Fruit fly (Drosophila melanogaster) whole organism, wandering third instar larva: Measurements from ENCODE around the gene CG32650.

Experiments used
- Abd-B ChIP-seq: fragments of >200 bp; optimal IDR thresholded peaks from 2 replicates; lab custom pipeline; 2017; ENCODE audit warnings: missing biosample characterization, missing genetic modification characterization
- CG32264 ChIP-seq: fragments of 200-800 bp; sonication (Bioruptor generic); optimal IDR thresholded peaks from 2 replicates; lab custom pipeline; 2016; ENCODE audit warnings: missing biosample characterization, missing genetic modification characterization
- CG9705 ChIP-seq: fragments of 200-800 bp; sonication (Bioruptor generic); optimal IDR thresholded peaks from 2 replicates; lab custom pipeline; 2018; ENCODE audit warnings: missing biosample characterization, mild to moderate bottlenecking, missing genetic modification characterization
- CrebA ChIP-seq: fragments of 200-800 bp; sonication (Bioruptor generic); optimal IDR thresholded peaks from 2 replicates; lab custom pipeline; 2016; ENCODE audit warnings: missing biosample characterization, mild to moderate bottlenecking, missing genetic modification characterization, borderline replicate concordance
- Dfd ChIP-seq: fragments of >200 bp; optimal IDR thresholded peaks from 2 replicates; lab custom pipeline; 2017; ENCODE audit warnings: missing biosample characterization, missing genetic modification characterization
- Dif ChIP-seq: fragments of 200-275, 200-300 bp; sonication (Bioruptor generic); optimal IDR thresholded peaks from 2 replicates; lab custom pipeline; 2018; ENCODE audit warnings: missing biosample characterization, missing genetic modification characterization; ENCODE audit not compliant: partially characterized antibody
- GATAd ChIP-seq: sonication (Bioruptor generic); optimal IDR thresholded peaks from 2 replicates; lab custom pipeline; 2016; ENCODE audit warnings: missing biosample characterization, missing genetic modification characterization
- HLH106 ChIP-seq: fragments of 200-800 bp; optimal IDR thresholded peaks from 3 replicates; lab custom pipeline; 2019; ENCODE audit warnings: missing biosample characterization, mild to moderate bottlenecking, missing genetic modification characterization, moderate library complexity
- Hnf4 ChIP-seq: fragments of 200-800 bp; sonication (Bioruptor generic); optimal IDR thresholded peaks from 2 replicates; lab custom pipeline; 2016; ENCODE audit warnings: missing biosample characterization, mild to moderate bottlenecking, missing genetic modification characterization
- Hr78 ChIP-seq: fragments of >200 bp; optimal IDR thresholded peaks from 2 replicates; lab custom pipeline; 2017; ENCODE audit warnings: missing biosample characterization, missing genetic modification characterization
- Hr83 ChIP-seq: fragments of 200-300 bp; sonication (Bioruptor generic); optimal IDR thresholded peaks from 2 replicates; lab custom pipeline; 2016; ENCODE audit warnings: missing biosample characterization, mild to moderate bottlenecking, missing genetic modification characterization, moderate library complexity; ENCODE audit not compliant: poor library complexity, severe bottlenecking
- Jra ChIP-seq: sonication (Bioruptor generic); optimal IDR thresholded peaks from 2 replicates; lab custom pipeline; 2016; ENCODE audit warnings: missing biosample characterization, missing genetic modification characterization
- Mio ChIP-seq: sonication (Bioruptor generic); optimal IDR thresholded peaks from 2 replicates; lab custom pipeline; 2016; ENCODE audit warnings: missing biosample characterization, missing genetic modification characterization
- Myc ChIP-seq: fragments of >200 bp; optimal IDR thresholded peaks from 2 replicates; lab custom pipeline; 2017
- N ChIP-seq: fragments of >200 bp; optimal IDR thresholded peaks from 2 replicates; lab custom pipeline; 2018; ENCODE audit warnings: missing biosample characterization, missing external identifiers, missing genetic modification characterization
- OdsH ChIP-seq: fragments of 200-800 bp; sonication (Bioruptor generic); optimal IDR thresholded peaks from 2 replicates; lab custom pipeline; 2016; ENCODE audit warnings: missing biosample characterization, mild to moderate bottlenecking, missing genetic modification characterization
- Rel ChIP-seq, 2 experiments: fragments of 200-800 bp; sonication (Bioruptor generic) in 1 of 2; optimal IDR thresholded peaks; 2 replicates in 1 of 2; 3 replicates in 1 of 2; lab custom pipeline; 2016 to 2019; ENCODE audit warnings: mild to moderate bottlenecking in 2 of 2, missing biosample characterization in 2 of 2, missing genetic modification characterization in 2 of 2, moderate library complexity in 1 of 2
- Sp1 ChIP-seq: fragments of 200-800 bp; sonication (Bioruptor generic); optimal IDR thresholded peaks from 3 replicates; lab custom pipeline; 2019; ENCODE audit warnings: missing biosample characterization, mild to moderate bottlenecking, missing genetic modification characterization, moderate library complexity
- Vsx2 ChIP-seq: fragments of 200-300, 225-300 bp; sonication (Bioruptor generic); optimal IDR thresholded peaks from 2 replicates; lab custom pipeline; 2018; ENCODE audit warnings: missing biosample characterization, missing genetic modification characterization; ENCODE audit not compliant: partially characterized antibody
- br ChIP-seq: fragments of 200-800 bp; sonication (Bioruptor generic); optimal IDR thresholded peaks from 2 replicates; lab custom pipeline; 2016; ENCODE audit warnings: missing biosample characterization, missing genetic modification characterization
- brk ChIP-seq: fragments of 200-800 bp; sonication (Bioruptor generic); optimal IDR thresholded peaks from 2 replicates; lab custom pipeline; 2016; ENCODE audit warnings: missing biosample characterization, mild to moderate bottlenecking, missing genetic modification characterization
- dl ChIP-seq, 2 experiments: fragments of 175-275, 200-275 bp in 1 of 2; fragments of 200-275 bp in 1 of 2; sonication (Bioruptor generic); optimal IDR thresholded peaks; lab custom pipeline; 2018; ENCODE audit warnings: mild to moderate bottlenecking in 2 of 2, missing biosample characterization in 2 of 2, missing genetic modification characterization in 2 of 2, moderate library complexity in 2 of 2; ENCODE audit not compliant: partially characterized antibody in 2 of 2, insufficient read depth in 1 of 2
- dmrt93B ChIP-seq: fragments of 200-800 bp; sonication (Bioruptor generic); optimal IDR thresholded peaks from 2 replicates; lab custom pipeline; 2018; ENCODE audit warnings: missing biosample characterization, mild to moderate bottlenecking, missing genetic modification characterization
- dsf ChIP-seq: sonication (Bioruptor generic); optimal IDR thresholded peaks from 2 replicates; lab custom pipeline; 2016; ENCODE audit warnings: missing biosample characterization, missing genetic modification characterization, borderline replicate concordance
- ey ChIP-seq: fragments of 200-800 bp; sonication (Bioruptor generic); optimal IDR thresholded peaks from 2 replicates; lab custom pipeline; 2016; ENCODE audit warnings: missing biosample characterization, missing genetic modification characterization
- foxo ChIP-seq, 2 experiments: fragments of 200-800 bp; sonication (Bioruptor generic); optimal IDR thresholded peaks; 2 replicates in 1 of 2; 3 replicates in 1 of 2; lab custom pipeline; 2016 to 2017; ENCODE audit warnings: missing biosample characterization in 2 of 2, missing genetic modification characterization in 2 of 2
- fru ChIP-seq: fragments of 200-800 bp; sonication (Bioruptor generic); optimal IDR thresholded peaks from 3 replicates; lab custom pipeline; 2016; ENCODE audit warnings: missing biosample characterization, mild to moderate bottlenecking, missing genetic modification characterization
- h ChIP-seq: fragments of 200-800 bp; sonication (Bioruptor generic); optimal IDR thresholded peaks from 3 replicates; lab custom pipeline; 2016; ENCODE audit warnings: missing biosample characterization, mild to moderate bottlenecking, missing genetic modification characterization
- jim ChIP-seq: fragments of 175-275, 200-325 bp; sonication (Bioruptor generic); optimal IDR thresholded peaks from 2 replicates; lab custom pipeline; 2016; ENCODE audit warnings: missing biosample characterization, mild to moderate bottlenecking, missing genetic modification characterization
- lola ChIP-seq: fragments of >200 bp; optimal IDR thresholded peaks from 2 replicates; lab custom pipeline; 2017; ENCODE audit warnings: missing biosample characterization, missing genetic modification characterization
- pan ChIP-seq: fragments of >200 bp; optimal IDR thresholded peaks from 2 replicates; lab custom pipeline; 2017
- psq ChIP-seq: fragments of 200-800 bp; sonication (Bioruptor generic); optimal IDR thresholded peaks from 3 replicates; lab custom pipeline; 2017; ENCODE audit warnings: missing biosample characterization, mild to moderate bottlenecking, missing genetic modification characterization, moderate library complexity
- rgr ChIP-seq: fragments of 200-800 bp; sonication (Bioruptor generic); optimal IDR thresholded peaks from 3 replicates; lab custom pipeline; 2016; ENCODE audit warnings: missing biosample characterization, mild to moderate bottlenecking, missing genetic modification characterization
- sage ChIP-seq: fragments of 200-800 bp; sonication (Bioruptor generic); optimal IDR thresholded peaks from 2 replicates; lab custom pipeline; 2016; ENCODE audit warnings: missing biosample characterization, mild to moderate bottlenecking, missing genetic modification characterization
- sv ChIP-seq: fragments of 200-800 bp; sonication (Bioruptor generic); optimal IDR thresholded peaks from 3 replicates; lab custom pipeline; 2016; ENCODE audit warnings: missing biosample characterization, missing genetic modification characterization
- tai ChIP-seq: sonication (Bioruptor generic); optimal IDR thresholded peaks from 2 replicates; lab custom pipeline; 2016; ENCODE audit warnings: missing biosample characterization, missing genetic modification characterization
- usp ChIP-seq: fragments of >200 bp; optimal IDR thresholded peaks from 2 replicates; lab custom pipeline; 2017; ENCODE audit warnings: missing biosample characterization, missing genetic modification characterization
- woc ChIP-seq: sonication (Bioruptor generic); optimal IDR thresholded peaks from 2 replicates; lab custom pipeline; 2016; ENCODE audit warnings: missing biosample characterization, mild to moderate bottlenecking, missing genetic modification characterization

Gene CG32650

DNA sequence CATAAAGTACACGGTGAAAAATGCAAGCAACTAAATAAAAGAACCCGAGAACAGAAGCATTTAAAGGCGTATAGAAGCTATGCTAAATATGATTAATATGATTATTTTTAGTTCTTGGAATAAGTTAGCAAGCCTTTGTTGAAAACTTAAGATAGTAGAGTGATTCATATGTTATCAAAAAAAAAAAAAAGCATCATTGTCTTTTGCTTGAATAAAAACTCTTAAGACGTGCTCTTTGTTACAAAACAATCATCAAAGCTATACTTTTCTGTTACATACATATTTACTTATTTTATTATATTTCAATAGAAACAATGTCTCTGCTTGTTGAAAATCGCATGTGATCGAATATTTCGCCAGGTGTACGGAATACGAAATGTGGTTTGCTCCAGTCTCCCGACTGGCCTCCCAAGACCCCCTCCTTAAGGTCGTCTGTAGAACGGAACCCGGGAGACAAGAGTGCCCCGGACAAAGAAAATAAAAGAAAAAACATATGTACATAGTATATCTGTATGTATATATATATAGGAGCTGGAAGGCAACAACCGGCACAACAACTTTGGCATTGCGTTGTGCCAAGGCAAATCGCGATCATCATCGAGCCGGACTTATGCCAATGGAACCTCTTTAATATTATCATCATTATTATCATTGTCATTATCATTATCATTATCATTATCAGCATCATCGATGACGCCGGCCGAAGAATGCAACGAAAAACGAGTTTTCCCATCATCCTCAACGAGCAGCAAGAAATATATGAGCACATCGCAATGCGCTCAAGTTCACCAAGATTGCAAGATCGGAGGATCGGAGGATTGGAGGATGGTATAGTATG is 6.9 kb downstream of the CG32650 start:
- peak; percentile 26 for TF ChIP-seq OdsH
- TF ChIP-seq Hr83 (GFP tag; lab: Kevin White, UChicago): no peak
- no peak for TF ChIP-seq woc
- peak; percentile 38 for TF ChIP-seq HLH106
- no peak for TF ChIP-seq tai
- no peak for TF ChIP-seq sv (GFP tag; lab: Kevin White, UChicago)
- no peak for TF ChIP-seq CG9705 (GFP tag; lab: Kevin White, UChicago)
- TF ChIP-seq Rel (GFP tag; optimal IDR thresholded peaks at IDR 0.05; lab: Kevin White, UChicago): peak; percentile 43
- no peak for TF ChIP-seq Rel (tag; optimal IDR thresholded peaks at IDR 0.05; lab: Kevin White, UChicago)
- TF ChIP-seq Sp1 (GFP tag; lab: Kevin White, UChicago): peak; percentile 51
- TF ChIP-seq Myc (lab: Kevin White, UChicago): no peak
- peak; percentile 24 for TF ChIP-seq dmrt93B (GFP tag; lab: Kevin White, UChicago)
- no peak for TF ChIP-seq GATAd (GFP tag; lab: Kevin White, UChicago)
- TF ChIP-seq Abd-B: no peak
- no peak for TF ChIP-seq Vsx2 (GFP tag; lab: Kevin White, UChicago)
- TF ChIP-seq usp (GFP tag; lab: Kevin White, UChicago): no peak
- TF ChIP-seq jim (GFP tag; lab: Kevin White, UChicago): no peak
- no peak for TF ChIP-seq dl (GFP tag; optimal IDR thresholded peaks at IDR 0.05; lab: Kevin White, UChicago; ENCODE audit: insufficient read depth in 1 of 2, partially characterized antibody in 2 of 2)
- TF ChIP-seq Jra (GFP tag; lab: Kevin White, UChicago): no peak
- no peak for TF ChIP-seq dsf (GFP tag; lab: Kevin White, UChicago)
- TF ChIP-seq foxo (GFP tag; optimal IDR thresholded peaks at IDR 0.05; lab: Kevin White, UChicago): peak in 1 of 2 experiments; percentile 45
- no peak for TF ChIP-seq lola (GFP tag; lab: Kevin White, UChicago)
- peak; percentile 35 for TF ChIP-seq fru (GFP tag; lab: Kevin White, UChicago)
- no peak for TF ChIP-seq CG32264 (GFP tag; lab: Kevin White, UChicago)
- TF ChIP-seq CrebA (GFP tag; lab: Kevin White, UChicago): no peak
- TF ChIP-seq Mio: no peak
- TF ChIP-seq sage (GFP tag; lab: Kevin White, UChicago): no peak
- TF ChIP-seq brk: no peak
- TF ChIP-seq rgr: peak; percentile 7
- TF ChIP-seq br (GFP tag; lab: Kevin White, UChicago): peak; percentile 21
- TF ChIP-seq N (GFP tag; lab: Kevin White, UChicago): no peak
- TF ChIP-seq ey: peak; percentile 20
- TF ChIP-seq psq (GFP tag; lab: Kevin White, UChicago): peak; percentile 21
- TF ChIP-seq h (GFP tag; lab: Kevin White, UChicago): peak; percentile 5
- peak; percentile 22 for TF ChIP-seq Dif
- no peak for TF ChIP-seq Dfd (GFP tag; lab: Kevin White, UChicago)
- no peak for TF ChIP-seq Hnf4 (GFP tag; lab: Kevin White, UChicago)
- no peak for TF ChIP-seq Hr78 (GFP tag; lab: Kevin White, UChicago)
- TF ChIP-seq pan (lab: Kevin White, UChicago): no peak
- TF ChIP-seq, all 38 proteins: peak for 13

- TF ChIP-seq Myc (lab: Kevin White, UChicago) (no peak), Sp1 (GFP tag; lab: Kevin White, UChicago) (no peak), OdsH (no peak), ey (no peak), Hr78 (GFP tag; lab: Kevin White, UChicago) (no peak), CrebA (GFP tag; lab: Kevin White, UChicago) (peak; percentile 1), dsf (GFP tag; lab: Kevin White, UChicago) (no peak), dl (GFP tag; optimal IDR thresholded peaks at IDR 0.05; lab: Kevin White, UChicago; ENCODE audit: insufficient read depth in 1 of 2, partially characterized antibody in 2 of 2) (no peak)
These were observed 7.7 kb downstream of the CG32650 start for dm6 chrX:12890826-12891175.
